Worm (Caenorhabditis elegans): Measurements from ENCODE around the gene C17H12.5.

ce11 chrIV:6834705-6835104, 17.3 kb upstream of the C17H12.5 start:
- TF ChIP-seq him-1 (tag; optimal IDR thresholded peaks at IDR 0.05) (no peak), dao-5 (tag; optimal IDR thresholded peaks at IDR 0.05) (no peak), W03F9.2 (tag; optimal IDR thresholded peaks at IDR 0.05) (no peak)

All from whole organism, L4/young adult.